Fruit fly (Drosophila melanogaster): ENCODE measurements around the gene Cyp12e1.

Gene Cyp12e1

DNA sequence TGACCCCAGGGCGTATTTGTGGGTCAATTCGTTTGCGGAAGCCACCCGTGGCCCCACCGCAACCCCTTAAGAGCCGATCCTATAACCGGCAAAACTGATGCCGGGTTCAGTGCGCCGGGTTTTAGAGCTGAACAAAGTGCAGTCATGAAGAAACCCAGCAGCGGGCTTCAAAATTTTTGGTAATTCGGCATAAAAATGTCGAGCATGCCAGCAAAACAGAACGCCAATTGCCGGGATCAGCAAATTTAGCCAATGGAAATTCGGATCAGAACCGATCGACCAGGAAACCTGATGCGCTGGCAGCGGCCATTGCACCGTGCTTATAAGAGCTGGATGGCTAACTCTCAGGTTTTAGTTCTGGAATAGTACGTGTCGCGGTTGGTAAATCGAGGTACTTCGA, 26.9 kb upstream of the Cyp12e1 start:
- no peak for TF ChIP-seq CG17801 (GFP tag; optimal IDR thresholded peaks at IDR 0.05; ENCODE audit: partially characterized antibody)

DNA sequence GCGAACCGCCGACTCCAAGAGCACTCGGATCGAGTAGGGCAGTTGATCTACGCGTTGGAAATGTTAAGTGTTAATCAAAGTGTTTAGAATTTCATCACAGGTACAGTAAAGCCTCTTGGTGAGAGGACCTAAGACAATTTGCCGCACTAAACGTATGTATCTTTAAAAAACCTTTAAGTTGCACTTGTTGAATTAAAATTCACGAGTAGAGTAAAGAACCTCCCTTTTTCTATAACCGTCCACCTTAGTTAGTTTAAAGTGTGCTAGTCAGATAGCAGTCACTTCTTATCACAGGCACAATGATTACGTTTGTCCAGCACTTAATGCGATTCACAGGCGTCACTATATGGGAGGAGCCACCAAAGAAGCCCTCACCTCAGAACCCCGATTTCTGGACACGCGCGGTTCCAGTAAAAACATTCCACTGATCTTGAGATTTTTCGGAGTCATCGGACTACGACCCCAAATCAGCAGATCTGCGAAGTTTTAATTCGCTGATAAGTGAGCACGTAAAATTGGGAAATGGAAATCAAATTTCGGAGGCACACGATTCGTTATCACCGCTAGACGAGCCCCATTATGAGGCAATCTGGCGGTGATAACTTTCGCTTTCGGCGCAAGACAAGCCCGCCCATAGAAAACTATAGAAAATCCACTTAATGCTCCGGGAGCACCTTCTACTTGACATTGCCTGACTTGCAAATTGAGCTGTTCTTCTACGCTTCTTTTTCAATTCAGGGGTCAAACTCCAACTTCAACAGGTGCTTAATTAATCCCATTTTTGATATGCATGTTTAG, 22.6 kb upstream of the Cyp12e1 start:
- TF ChIP-seq CG17801 (GFP tag; optimal IDR thresholded peaks at IDR 0.05; ENCODE audit: partially characterized antibody): no peak

- no peak for TF ChIP-seq CG17801 (GFP tag; optimal IDR thresholded peaks at IDR 0.05; ENCODE audit: partially characterized antibody)
These were observed 21.8 kb upstream of the Cyp12e1 start, which contains the start of the genes Irp-1B and Rrp46 for dm6 chr3R:10412550-10413459. Gene Irp-1B (minus strand): TSS chr3R:10412869. Gene Rrp46 (plus strand): TSS chr3R:10413301.

- TF ChIP-seq CG17801 (GFP tag; optimal IDR thresholded peaks at IDR 0.05; ENCODE audit: partially characterized antibody): peak; percentile 70
These were observed 18.7 kb upstream of the Cyp12e1 start, which contains the start of gene CG6345 for dm6 chr3R:10415923-10416322. Gene CG6345 (minus strand): TSS chr3R:10416046.

- no peak for TF ChIP-seq CG17801 (GFP tag; optimal IDR thresholded peaks at IDR 0.05; ENCODE audit: partially characterized antibody)
These were observed 13.4 kb upstream of the Cyp12e1 start for dm6 chr3R:10421167-10421566.

DNA sequence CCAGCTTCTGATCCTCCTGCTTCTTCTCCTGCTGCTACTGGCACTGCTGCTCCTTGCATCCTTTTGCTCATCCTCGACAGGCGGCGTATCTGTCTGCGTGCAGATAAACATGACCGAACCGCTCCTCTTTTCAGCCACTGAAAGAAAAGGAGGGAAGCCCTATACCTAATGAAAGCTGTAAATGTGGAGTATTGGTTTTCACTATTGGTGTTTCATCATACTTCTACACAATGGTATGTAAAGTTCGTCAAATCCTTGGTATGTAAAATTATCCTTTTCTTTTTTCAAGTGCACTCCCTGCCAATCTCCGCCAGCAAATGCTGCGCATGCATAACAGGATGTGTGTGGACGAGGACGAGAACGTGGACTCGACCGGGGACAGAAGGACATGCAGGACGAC, 6.3 kb upstream of the Cyp12e1 start, which contains the start of gene CG46270:
CG46270 (minus strand) TSS at position 101 of the 400 bp plus-strand sequence.
- TF ChIP-seq CG17801 (GFP tag; optimal IDR thresholded peaks at IDR 0.05; ENCODE audit: partially characterized antibody): no peak

- no peak for TF ChIP-seq CG17801 (GFP tag; optimal IDR thresholded peaks at IDR 0.05; ENCODE audit: partially characterized antibody)
These were observed 3.5 kb upstream of the Cyp12e1 start for dm6 chr3R:10431089-10431488.

- no peak for TF ChIP-seq CG17801 (GFP tag; optimal IDR thresholded peaks at IDR 0.05; ENCODE audit: partially characterized antibody)
These were observed 1.1 kb upstream of the Cyp12e1 start for dm6 chr3R:10433408-10433980.

DNA sequence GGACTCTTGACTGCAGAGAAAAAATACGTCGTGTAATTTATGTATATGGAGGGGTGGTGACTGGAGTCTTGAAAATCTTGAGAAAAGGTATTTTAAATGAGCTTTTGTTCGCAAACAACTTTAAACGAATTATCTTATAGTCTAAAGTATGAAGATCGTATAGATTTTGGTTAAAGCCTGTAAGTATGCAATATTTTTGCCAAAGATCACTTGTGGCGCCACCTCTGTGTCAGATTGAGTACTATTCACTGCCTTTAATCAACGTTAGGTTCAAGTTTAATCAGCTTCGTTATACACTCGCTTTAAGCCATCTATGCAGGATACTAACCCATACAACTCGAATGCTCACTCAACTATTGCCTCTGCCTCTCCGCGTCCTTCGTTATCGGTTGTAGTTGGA, 2.4 kb downstream of the Cyp12e1 start:
- no peak for TF ChIP-seq CG17801 (GFP tag; optimal IDR thresholded peaks at IDR 0.05; ENCODE audit: partially characterized antibody)

- no peak for TF ChIP-seq CG17801 (GFP tag; optimal IDR thresholded peaks at IDR 0.05; ENCODE audit: partially characterized antibody)
These were observed 14.4 kb downstream of the Cyp12e1 start for dm6 chr3R:10448957-10449356.

- TF ChIP-seq CG17801 (GFP tag; optimal IDR thresholded peaks at IDR 0.05; ENCODE audit: partially characterized antibody): no peak
These were observed 20.3 kb downstream of the Cyp12e1 start for dm6 chr3R:10454909-10455308.

DNA sequence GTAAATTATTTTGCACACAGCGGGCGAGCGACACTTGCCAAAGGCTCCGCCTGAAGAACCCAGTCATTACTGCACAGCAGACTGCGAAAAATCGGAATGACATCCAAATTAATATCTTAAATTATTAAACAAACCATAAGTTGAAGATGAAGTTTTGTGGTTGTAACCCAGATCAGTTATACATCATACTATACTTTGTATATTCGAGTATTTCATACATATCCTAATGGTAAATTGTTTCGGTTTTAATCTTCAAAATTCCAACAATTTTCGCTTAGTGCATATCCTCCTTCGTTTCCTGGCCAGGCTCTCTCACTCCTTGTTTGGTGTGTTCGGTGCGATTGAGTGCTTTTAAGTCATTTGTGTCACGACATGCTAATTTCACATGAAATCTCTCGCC, 29.0 kb downstream of the Cyp12e1 start:
- no peak for TF ChIP-seq CG17801 (GFP tag; optimal IDR thresholded peaks at IDR 0.05; ENCODE audit: partially characterized antibody)

DNA sequence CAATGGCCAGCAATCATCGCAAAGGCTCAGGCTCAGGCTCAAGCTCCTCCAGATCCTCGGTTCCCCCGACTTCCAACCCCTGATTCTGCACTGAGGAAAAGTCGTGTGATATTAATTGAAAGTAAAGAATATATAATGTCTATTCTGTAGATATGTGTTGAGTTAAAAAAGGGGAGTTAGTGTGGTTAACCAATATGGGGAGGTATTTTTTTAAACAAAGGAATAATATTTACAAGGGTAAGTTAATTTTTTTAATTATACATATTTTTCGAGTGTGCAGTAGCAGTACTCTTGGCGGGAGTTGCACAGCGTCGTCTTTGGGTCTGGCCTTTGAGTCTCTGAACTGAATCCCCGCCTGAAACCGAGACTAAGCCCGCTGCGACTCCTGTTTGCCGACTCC, 31.7 kb downstream of the Cyp12e1 start:
- TF ChIP-seq CG17801 (GFP tag; optimal IDR thresholded peaks at IDR 0.05; ENCODE audit: partially characterized antibody): no peak

dm6 chr3R:10468207-10468606, 33.6 kb downstream of the Cyp12e1 start:
- no peak for TF ChIP-seq CG17801 (GFP tag; optimal IDR thresholded peaks at IDR 0.05; ENCODE audit: partially characterized antibody)

- TF ChIP-seq CG17801 (GFP tag; optimal IDR thresholded peaks at IDR 0.05; ENCODE audit: partially characterized antibody): no peak
These were observed 37.2 kb downstream of the Cyp12e1 start for dm6 chr3R:10471753-10472152.
